Worm (Caenorhabditis elegans): Measurements from ENCODE around the gene scl-18.

DNA sequence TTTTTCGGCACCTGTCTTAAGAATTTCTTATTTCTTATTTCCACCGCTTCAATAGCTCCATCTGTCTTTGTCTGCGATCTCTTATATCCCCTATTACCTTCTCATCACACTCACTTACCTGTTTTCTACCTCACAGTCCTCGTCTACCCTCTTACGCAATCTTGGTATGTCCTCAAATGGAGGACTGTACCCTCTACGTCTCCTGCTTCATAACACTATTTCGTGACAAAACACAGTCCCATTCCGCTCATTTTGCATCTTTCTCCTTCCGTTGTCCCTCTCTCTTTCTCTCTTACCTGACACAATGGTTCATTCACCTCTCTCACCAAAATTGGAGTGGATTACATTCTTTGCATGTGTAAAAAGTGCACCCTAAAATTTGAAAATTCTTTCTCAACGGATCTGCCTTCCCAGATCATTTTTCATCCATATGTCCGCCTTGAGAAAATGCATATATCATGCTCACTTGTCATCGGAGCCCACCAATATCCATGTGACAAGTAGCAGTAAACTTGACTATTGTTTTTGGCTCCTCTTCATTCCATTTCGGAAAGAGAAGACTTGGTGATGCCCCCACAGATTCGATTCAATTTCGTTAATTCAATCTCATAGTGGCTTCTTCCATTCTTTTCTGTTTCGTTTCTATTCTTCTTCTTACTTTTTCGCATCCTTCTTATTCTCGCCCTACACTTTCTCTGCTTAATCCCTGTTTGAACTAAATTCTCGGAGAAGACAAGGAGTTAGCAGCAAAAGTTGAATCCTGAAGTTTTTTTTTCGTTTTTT, 36.9 kb downstream of the scl-18 start:
- TF ChIP-seq nhr-76 (tag; optimal IDR thresholded peaks at IDR 0.05) = no peak
- TF ChIP-seq hmg-11 (tag; optimal IDR thresholded peaks at IDR 0.05) = peak; percentile 19

Measured in whole organism, L3 larva.